Worm (Caenorhabditis elegans): ENCODE data around the gene Y37E11AL.9.

DNA sequence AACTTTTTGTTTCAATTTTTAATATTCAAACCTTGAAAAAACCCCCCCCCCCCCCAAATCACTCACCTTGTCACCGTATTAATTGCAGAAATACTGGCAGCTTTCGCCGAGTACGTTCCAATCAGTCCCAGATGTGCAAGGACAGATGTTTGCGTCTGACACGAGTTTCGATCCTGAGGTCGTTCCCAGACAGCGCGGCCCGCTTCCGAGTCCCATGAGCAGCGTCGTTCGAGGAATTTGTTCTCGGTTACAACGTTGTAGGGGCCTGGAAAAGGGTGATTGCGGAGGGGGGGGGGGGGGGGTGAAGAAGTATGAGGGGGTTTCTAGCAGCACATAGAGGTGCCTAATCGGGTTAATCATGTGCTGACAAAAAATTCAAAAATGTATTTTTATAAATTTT is 37.6 kb downstream of the Y37E11AL.9 start:
- no peak for TF ChIP-seq cog-1 (tag; optimal IDR thresholded peaks at IDR 0.05)
- no peak for TF ChIP-seq flt-1 (GFP tag; IDR thresholded peaks at IDR 0.05)
- no peak for TF ChIP-seq T22C8.4 (GFP tag; IDR thresholded peaks at IDR 0.05)
- TF ChIP-seq tab-1 (GFP tag; IDR thresholded peaks at IDR 0.05), result no peak
- no peak for TF ChIP-seq med-1 (GFP tag; optimal IDR thresholded peaks at IDR 0.05; ENCODE audit: insufficient read depth)
- TF ChIP-seq ref-1 (GFP tag; conservative IDR thresholded peaks at IDR 0.05), result no peak
- TF ChIP-seq klf-2 (GFP tag; conservative IDR thresholded peaks at IDR 0.05), result no peak
